Worm (Caenorhabditis elegans): ENCODE results near the gene gcy-29.

The gcy-29 gene

ce11 chrII:14501447-14501846 is 47.1 kb downstream of the gcy-29 start, which contains the start of gene K10H10.5:
Gene K10H10.5 (plus strand): TSS chrII:14501747.
- TF ChIP-seq unc-86 (tag; optimal IDR thresholded peaks at IDR 0.05) (no peak), hlh-8 (tag; optimal IDR thresholded peaks at IDR 0.05) (no peak), nfya-1 (tag; optimal IDR thresholded peaks at IDR 0.05) (no peak), eyg-1 (tag; optimal IDR thresholded peaks at IDR 0.05) (no peak), unc-3 (GFP tag; conservative IDR thresholded peaks at IDR 0.05) (no peak), unc-3 (tag; optimal IDR thresholded peaks at IDR 0.05) (no peak), mec-3 (tag; optimal IDR thresholded peaks at IDR 0.05; ENCODE audit: borderline replicate concordance) (no peak), ceh-19 (GFP tag; optimal IDR thresholded peaks at IDR 0.05) (no peak)

- TF ChIP-seq odd-2 (tag; optimal IDR thresholded peaks at IDR 0.05), result no peak
- no peak for TF ChIP-seq pros-1 (tag; optimal IDR thresholded peaks at IDR 0.05)
- TF ChIP-seq elt-4 (tag; optimal IDR thresholded peaks at IDR 0.05), result no peak
- TF ChIP-seq madf-2 (tag; optimal IDR thresholded peaks at IDR 0.05), result no peak
- no peak for TF ChIP-seq elt-2 (tag; optimal IDR thresholded peaks at IDR 0.05)
- no peak for TF ChIP-seq pat-9 (tag; optimal IDR thresholded peaks at IDR 0.05)
- no peak for TF ChIP-seq tbx-7 (tag; optimal IDR thresholded peaks at IDR 0.05)
- TF ChIP-seq pax-1 (tag; optimal IDR thresholded peaks at IDR 0.05), result no peak
- no peak for TF ChIP-seq eyg-1 (tag; optimal IDR thresholded peaks at IDR 0.05)
- no peak for TF ChIP-seq ceh-31 (tag; optimal IDR thresholded peaks at IDR 0.05)
- no peak for TF ChIP-seq ama-1 (optimal IDR thresholded peaks at IDR 0.05)
- no peak for TF ChIP-seq dve-1 (tag; optimal IDR thresholded peaks at IDR 0.05)
- TF ChIP-seq pha-4 (tag; optimal IDR thresholded peaks at IDR 0.05), result no peak
- no peak for TF ChIP-seq ceh-24 (tag; optimal IDR thresholded peaks at IDR 0.05)
- TF ChIP-seq ttx-3 (tag; optimal IDR thresholded peaks at IDR 0.05), result no peak
- TF ChIP-seq unc-86 (tag; optimal IDR thresholded peaks at IDR 0.05), result no peak
- no peak for TF ChIP-seq fkh-10 (GFP tag; optimal IDR thresholded peaks at IDR 0.05)
Measured at ce11 chrII:14500122-14500521, 48.5 kb downstream of the gcy-29 start, which contains the start of gene K10H10.4. Gene K10H10.4 (plus strand): TSS chrII:14500422.

- TF ChIP-seq ceh-24 (tag; optimal IDR thresholded peaks at IDR 0.05) (no peak), elt-4 (tag; optimal IDR thresholded peaks at IDR 0.05) (no peak), F13H6.1 (tag; optimal IDR thresholded peaks at IDR 0.05) (no peak), ceh-22 (tag; optimal IDR thresholded peaks at IDR 0.05) (no peak), madf-2 (tag; optimal IDR thresholded peaks at IDR 0.05) (no peak), zip-5 (tag; optimal IDR thresholded peaks at IDR 0.05) (no peak), unc-3 (GFP tag; conservative IDR thresholded peaks at IDR 0.05) (no peak), unc-3 (tag; optimal IDR thresholded peaks at IDR 0.05) (no peak), pha-4 (tag; optimal IDR thresholded peaks at IDR 0.05) (no peak), elt-2 (tag; optimal IDR thresholded peaks at IDR 0.05) (no peak)
Measured at ce11 chrII:14497848-14498247, 50.7 kb downstream of the gcy-29 start, which contains the start of gene dhs-8. Gene dhs-8 (plus strand): TSS chrII:14498026.

ce11 chrII:14496809-14497208 is 51.8 kb downstream of the gcy-29 start:
- peak; percentile 83 for TF ChIP-seq ref-2 (tag; optimal IDR thresholded peaks at IDR 0.05)
- peak; percentile 10 for TF ChIP-seq unc-42 (tag; optimal IDR thresholded peaks at IDR 0.05)
- TF ChIP-seq npax-4 (tag; optimal IDR thresholded peaks at IDR 0.05), result peak; percentile 69
- peak; percentile 24 for TF ChIP-seq hlh-30 (tag; optimal IDR thresholded peaks at IDR 0.05; ENCODE audit: insufficient read depth)
- TF ChIP-seq zip-5 (tag; optimal IDR thresholded peaks at IDR 0.05), result peak; percentile 68
- peak; percentile 90 for TF ChIP-seq pqm-1 (tag; optimal IDR thresholded peaks at IDR 0.05)
- TF ChIP-seq lin-11 (tag; optimal IDR thresholded peaks at IDR 0.05), result peak; percentile 80
- TF ChIP-seq fkh-10 (GFP tag; optimal IDR thresholded peaks at IDR 0.05), result no peak
- TF ChIP-seq F13H6.1 (tag; optimal IDR thresholded peaks at IDR 0.05), result peak; percentile 73
- peak; percentile 91 for TF ChIP-seq hlh-6 (tag; optimal IDR thresholded peaks at IDR 0.05)
- TF ChIP-seq madf-2 (tag; optimal IDR thresholded peaks at IDR 0.05), result peak; percentile 86
- peak; percentile 66 for TF ChIP-seq ceh-2 (tag; optimal IDR thresholded peaks at IDR 0.05)
- TF ChIP-seq nhr-11 (tag; optimal IDR thresholded peaks at IDR 0.05), result no peak
- TF ChIP-seq sox-2 (GFP tag; IDR thresholded peaks at IDR 0.05), result peak; percentile 79
- TF ChIP-seq unc-3 (GFP tag; conservative IDR thresholded peaks at IDR 0.05), result peak; percentile 78
- TF ChIP-seq unc-3 (tag; optimal IDR thresholded peaks at IDR 0.05), result peak; percentile 80
- no peak for TF ChIP-seq elt-4 (tag; optimal IDR thresholded peaks at IDR 0.05)
- TF ChIP-seq fkh-6 (tag; optimal IDR thresholded peaks at IDR 0.05), result peak; percentile 85
- peak; percentile 71 for TF ChIP-seq hlh-15 (tag; optimal IDR thresholded peaks at IDR 0.05)
- peak; percentile 63 for TF ChIP-seq ets-4 (tag; optimal IDR thresholded peaks at IDR 0.05)
- peak; percentile 83 for TF ChIP-seq eyg-1 (tag; optimal IDR thresholded peaks at IDR 0.05)
- no peak for TF ChIP-seq ama-1 (optimal IDR thresholded peaks at IDR 0.05)
- TF ChIP-seq pax-1 (tag; optimal IDR thresholded peaks at IDR 0.05), result no peak
- peak; percentile 89 for TF ChIP-seq K09A11.1 (tag; optimal IDR thresholded peaks at IDR 0.05; ENCODE audit: insufficient read depth)
- no peak for TF ChIP-seq pha-4 (tag; optimal IDR thresholded peaks at IDR 0.05)
- peak; percentile 68 for TF ChIP-seq ceh-31 (tag; optimal IDR thresholded peaks at IDR 0.05)
- peak; percentile 86 for TF ChIP-seq che-1 (tag; optimal IDR thresholded peaks at IDR 0.05)
- peak; percentile 71 for TF ChIP-seq Y22D7AL.16 (tag; optimal IDR thresholded peaks at IDR 0.05)
- peak; percentile 86 for TF ChIP-seq gmeb-2 (tag; optimal IDR thresholded peaks at IDR 0.05)
- TF ChIP-seq ceh-45 (GFP tag; IDR thresholded peaks at IDR 0.05), result no peak
- TF ChIP-seq ceh-6 (GFP tag; optimal IDR thresholded peaks at IDR 0.05), result peak; percentile 92
